Fruit fly (Drosophila melanogaster) whole organism, embryonic: ENCODE results near the gene CG43999.

Experiments
- Abd-B ChIP-seq: fragments of 200-800 bp; sonication (Bioruptor generic); optimal IDR thresholded peaks from 2 replicates; lab custom pipeline; 2018; ENCODE audit warnings: missing biosample characterization, mild to moderate bottlenecking, missing genetic modification characterization, moderate library complexity
- B-H2 ChIP-seq: fragments of 200-800 bp; sonication (Bioruptor generic); optimal IDR thresholded peaks from 2 replicates; lab custom pipeline; 2018; ENCODE audit warnings: missing biosample characterization, mild to moderate bottlenecking, missing genetic modification characterization
- BEAF-32 ChIP-seq: fragments of 200-800 bp; sonication (Bioruptor generic); optimal IDR thresholded peaks from 3 replicates; lab custom pipeline; 2017; ENCODE audit warnings: missing biosample characterization, missing genetic modification characterization, mild to moderate bottlenecking, moderate library complexity, missing genetic modification reagents
- CG10147 ChIP-seq: fragments of 200-800 bp; sonication (Bioruptor generic); optimal IDR thresholded peaks from 2 replicates; lab custom pipeline; 2019; ENCODE audit warnings: missing biosample characterization, mild to moderate bottlenecking, missing genetic modification characterization, moderate library complexity
- CG10267 ChIP-seq: fragments of 200-800 bp; sonication (Bioruptor generic); optimal IDR thresholded peaks from 2 replicates; lab custom pipeline; 2018; ENCODE audit warnings: missing biosample characterization, mild to moderate bottlenecking, missing genetic modification characterization, moderate library complexity
- CG10654 ChIP-seq: fragments of 200-800 bp; sonication (Bioruptor generic); optimal IDR thresholded peaks from 2 replicates; lab custom pipeline; 2016; ENCODE audit warnings: missing biosample characterization, missing genetic modification characterization
- CG11695 ChIP-seq: fragments of 200-800 bp; sonication (Bioruptor generic); IDR thresholded peaks from 3 replicates; pipeline ENCODE4 v1.3.6; 2022; ENCODE audit warnings: missing biosample characterization, missing genetic modification characterization
- CG11723 ChIP-seq: fragments of 200-800 bp; sonication (Bioruptor generic); optimal IDR thresholded peaks from 2 replicates; lab custom pipeline; 2017; ENCODE audit warnings: missing biosample characterization, mild to moderate bottlenecking, missing genetic modification characterization
- CG12744 ChIP-seq: fragments of 200-800 bp; sonication (Bioruptor generic); optimal IDR thresholded peaks from 2 replicates; lab custom pipeline; 2016; ENCODE audit warnings: missing biosample characterization, missing genetic modification characterization
- CG13123 ChIP-seq: fragments of 200-800 bp; sonication (Bioruptor generic); optimal IDR thresholded peaks from 2 replicates; lab custom pipeline; 2016; ENCODE audit warnings: missing biosample characterization, missing genetic modification characterization
- CG13894 ChIP-seq: fragments of 200-800 bp; sonication (Bioruptor generic); optimal IDR thresholded peaks from 3 replicates; lab custom pipeline; 2018; ENCODE audit warnings: missing biosample characterization, mild to moderate bottlenecking, missing genetic modification characterization, moderate library complexity
- CG17829 ChIP-seq: fragments of 200-800 bp; optimal IDR thresholded peaks from 2 replicates; lab custom pipeline; 2019; ENCODE audit warnings: missing biosample characterization, mild to moderate bottlenecking, missing genetic modification characterization, moderate library complexity
- CG1832 ChIP-seq: fragments of 200-800 bp; sonication (Bioruptor generic); optimal IDR thresholded peaks from 2 replicates; lab custom pipeline; 2017; ENCODE audit warnings: missing biosample characterization, mild to moderate bottlenecking, missing genetic modification characterization, inconsistent platforms
- CG2678 ChIP-seq: fragments of 200-800 bp; sonication (Bioruptor generic); optimal IDR thresholded peaks from 3 replicates; lab custom pipeline; 2019; ENCODE audit warnings: missing biosample characterization, mild to moderate bottlenecking, missing genetic modification characterization, moderate library complexity
- CG33213 ChIP-seq: fragments of 200-800 bp; sonication (Bioruptor generic); optimal IDR thresholded peaks from 3 replicates; lab custom pipeline; 2016; ENCODE audit warnings: missing biosample characterization, missing genetic modification characterization
- CG4617 ChIP-seq: fragments of 200-800 bp; sonication (Bioruptor generic); optimal IDR thresholded peaks from 3 replicates; lab custom pipeline; 2016; ENCODE audit warnings: missing biosample characterization, missing genetic modification characterization, borderline replicate concordance
- CG7372 ChIP-seq: fragments of 200-800 bp; sonication (Bioruptor generic); IDR thresholded peaks from 2 replicates; pipeline ENCODE4 v1.3.6; 2022; ENCODE audit warnings: missing biosample characterization, missing genetic modification characterization
- CG8388 ChIP-seq: fragments of 200-800 bp; sonication (Bioruptor generic); optimal IDR thresholded peaks from 2 replicates; lab custom pipeline; 2019; ENCODE audit warnings: missing biosample characterization, mild to moderate bottlenecking, missing genetic modification characterization, moderate library complexity
- CG9932 ChIP-seq: fragments of 200-800 bp; sonication (Bioruptor generic); IDR thresholded peaks from 2 replicates; pipeline ENCODE4 v1.3.6; 2022; ENCODE audit warnings: missing biosample characterization, missing genetic modification characterization
- CkIIα-i1 ChIP-seq: fragments of 200-800 bp; sonication (Bioruptor generic); IDR thresholded peaks from 2 replicates; pipeline ENCODE4 v1.3.6; 2022; ENCODE audit warnings: missing biosample characterization, missing genetic modification characterization
- Ets97D ChIP-seq: fragments of 200-800 bp; sonication (Bioruptor generic); optimal IDR thresholded peaks from 3 replicates; lab custom pipeline; 2016; ENCODE audit warnings: missing biosample characterization, missing genetic modification characterization
- Fer1 ChIP-seq: fragments of 200-800 bp; sonication (Bioruptor generic); optimal IDR thresholded peaks from 2 replicates; lab custom pipeline; 2017; ENCODE audit warnings: missing biosample characterization, mild to moderate bottlenecking, missing genetic modification characterization
- H15 ChIP-seq: fragments of 200-800 bp; sonication (Bioruptor generic); IDR thresholded peaks from 3 replicates; pipeline ENCODE4 v1.3.6; 2022; ENCODE audit warnings: missing biosample characterization, missing genetic modification characterization
- Lpt ChIP-seq: fragments of >200 bp; optimal IDR thresholded peaks from 2 replicates; lab custom pipeline; 2018; ENCODE audit warnings: missing biosample characterization, missing genetic modification characterization
- Mad ChIP-seq: fragments of 200-800 bp; sonication (Bioruptor generic); optimal IDR thresholded peaks from 2 replicates; lab custom pipeline; 2016; ENCODE audit warnings: missing biosample characterization, missing genetic modification characterization
- Med ChIP-seq: fragments of 200-800 bp; sonication (Bioruptor generic); peaks from one replicate; lab custom pipeline; 2016; ENCODE audit warnings: missing biosample characterization, missing genetic modification characterization, mild to moderate bottlenecking, inconsistent platforms, moderate library complexity
- Myb ChIP-seq: fragments of 200-800 bp; sonication (Bioruptor generic); optimal IDR thresholded peaks from 2 replicates; lab custom pipeline; 2016; ENCODE audit warnings: missing biosample characterization, missing genetic modification characterization
- NFAT ChIP-seq: fragments of 200-800 bp; sonication (Bioruptor generic); IDR thresholded peaks from 2 replicates; pipeline ENCODE4 v1.3.6; 2022; ENCODE audit warnings: missing biosample characterization, missing genetic modification characterization
- Ptx1 ChIP-seq: fragments of 200-800 bp; sonication (Bioruptor generic); IDR thresholded peaks from 2 replicates; pipeline ENCODE4 v1.3.6; 2022; ENCODE audit warnings: missing biosample characterization, missing genetic modification characterization
- Rfx ChIP-seq: fragments of 200-800 bp; sonication (Bioruptor generic); IDR thresholded peaks from 2 replicates; pipeline ENCODE4 v1.3.6; 2022; ENCODE audit warnings: missing biosample characterization, missing genetic modification characterization
- Sox100B ChIP-seq: fragments of 200-800 bp; sonication (Bioruptor generic); optimal IDR thresholded peaks from 3 replicates; lab custom pipeline; 2018; ENCODE audit warnings: missing biosample characterization, mild to moderate bottlenecking, missing genetic modification characterization
- Sry-β ChIP-seq: fragments of 200-800 bp; sonication (Bioruptor generic); optimal IDR thresholded peaks from 2 replicates; lab custom pipeline; 2018; ENCODE audit warnings: missing biosample characterization, mild to moderate bottlenecking, missing genetic modification characterization, moderate library complexity
- Stat92E ChIP-seq, 3 experiments: fragments of >200 bp in 2 of 3; fragments of 200-800 bp in 1 of 3; sonication (Bioruptor generic) in 1 of 3; optimal IDR thresholded peaks; 2 replicates each; lab custom pipeline; 2017 to 2019; ENCODE audit warnings: missing biosample characterization in 3 of 3, missing genetic modification characterization in 3 of 3, mild to moderate bottlenecking in 1 of 3, moderate library complexity in 1 of 3
- Vsx1 ChIP-seq: fragments of 200-800 bp; sonication (Bioruptor generic); optimal IDR thresholded peaks from 2 replicates; lab custom pipeline; 2017; ENCODE audit warnings: missing biosample characterization, mild to moderate bottlenecking, missing genetic modification characterization, missing genetic modification reagents
- cad ChIP-seq: fragments of >200 bp; optimal IDR thresholded peaks from 2 replicates; lab custom pipeline; 2017; ENCODE audit warnings: missing biosample characterization, missing genetic modification characterization
- caup ChIP-seq: fragments of 200-800 bp; sonication (Bioruptor generic); optimal IDR thresholded peaks from 3 replicates; lab custom pipeline; 2017; ENCODE audit warnings: missing biosample characterization, mild to moderate bottlenecking, missing genetic modification characterization, moderate library complexity; ENCODE audit not compliant: severe bottlenecking
- chn ChIP-seq: fragments of 200-800 bp; sonication (Bioruptor generic); optimal IDR thresholded peaks from 2 replicates; lab custom pipeline; 2016; ENCODE audit warnings: missing biosample characterization, missing genetic modification characterization
- corto ChIP-seq: fragments of 200-800 bp; sonication (Bioruptor generic); optimal IDR thresholded peaks from 2 replicates; lab custom pipeline; 2016; ENCODE audit warnings: missing biosample characterization, mild to moderate bottlenecking, missing genetic modification characterization, moderate library complexity
- danr ChIP-seq: fragments of 200-800 bp; sonication (Bioruptor generic); IDR thresholded peaks from 2 replicates; pipeline ENCODE4 v1.3.6; 2022; ENCODE audit warnings: missing biosample characterization, missing genetic modification characterization
- dm ChIP-seq: fragments of 200-800 bp; sonication (Bioruptor generic); optimal IDR thresholded peaks from 3 replicates; lab custom pipeline; 2016; ENCODE audit warnings: missing biosample characterization, missing genetic modification characterization
- dmrt99B ChIP-seq: fragments of 200-800 bp; sonication (Bioruptor generic); optimal IDR thresholded peaks from 2 replicates; lab custom pipeline; 2018; ENCODE audit warnings: missing biosample characterization, mild to moderate bottlenecking, missing genetic modification characterization, moderate library complexity
- fd102C ChIP-seq: fragments of 200-800 bp; sonication (Bioruptor generic); optimal IDR thresholded peaks from 2 replicates; lab custom pipeline; 2018; ENCODE audit warnings: missing biosample characterization, mild to moderate bottlenecking, missing genetic modification characterization, moderate library complexity
- gem ChIP-seq: fragments of 200-800 bp; sonication (Bioruptor generic); optimal IDR thresholded peaks from 2 replicates; lab custom pipeline; 2019; ENCODE audit warnings: missing biosample characterization, mild to moderate bottlenecking, missing genetic modification characterization, moderate library complexity
- jumu ChIP-seq: fragments of 200-800 bp; sonication (Bioruptor generic); optimal IDR thresholded peaks from 3 replicates; lab custom pipeline; 2016; ENCODE audit warnings: missing biosample characterization, missing genetic modification characterization
- lab ChIP-seq: fragments of 200-800 bp; sonication (Bioruptor generic); optimal IDR thresholded peaks from 3 replicates; lab custom pipeline; 2017; ENCODE audit warnings: missing biosample characterization, missing genetic modification characterization, mild to moderate bottlenecking, moderate library complexity, missing genetic modification reagents
- p53 ChIP-seq: fragments of 200-800 bp; sonication (Bioruptor generic); optimal IDR thresholded peaks from 2 replicates; lab custom pipeline; 2016; ENCODE audit warnings: missing biosample characterization, missing genetic modification characterization
- rib ChIP-seq: fragments of 200-800 bp; sonication (Bioruptor generic); IDR thresholded peaks from 2 replicates; pipeline ENCODE4 v1.3.6; 2022; ENCODE audit warnings: missing biosample characterization, missing genetic modification characterization
- sc ChIP-seq, 3 experiments: fragments of >200 bp in 2 of 3; fragments of 200-800 bp in 1 of 3; sonication (Bioruptor generic) in 1 of 3; optimal IDR thresholded peaks; 2 replicates in 2 of 3; 3 replicates in 1 of 3; lab custom pipeline; 2017; ENCODE audit warnings: mild to moderate bottlenecking in 1 of 3, missing biosample characterization in 1 of 3, missing genetic modification characterization in 1 of 3, missing genetic modification reagents in 1 of 3
- sim ChIP-seq: fragments of 200-800 bp; sonication (Bioruptor generic); IDR thresholded peaks from 2 replicates; pipeline ENCODE4 v1.3.6; 2022; ENCODE audit warnings: missing biosample characterization, missing genetic modification characterization
- ssp ChIP-seq: fragments of 200-800 bp; sonication (Bioruptor generic); IDR thresholded peaks from 2 replicates; pipeline ENCODE4 v1.3.6; 2022; ENCODE audit warnings: missing biosample characterization, missing genetic modification characterization
- toy ChIP-seq: fragments of 200-800 bp; sonication (Bioruptor generic); IDR thresholded peaks from 2 replicates; pipeline ENCODE4 v1.3.6; 2022; ENCODE audit warnings: missing biosample characterization, missing genetic modification characterization

Gene CG43999

DNA sequence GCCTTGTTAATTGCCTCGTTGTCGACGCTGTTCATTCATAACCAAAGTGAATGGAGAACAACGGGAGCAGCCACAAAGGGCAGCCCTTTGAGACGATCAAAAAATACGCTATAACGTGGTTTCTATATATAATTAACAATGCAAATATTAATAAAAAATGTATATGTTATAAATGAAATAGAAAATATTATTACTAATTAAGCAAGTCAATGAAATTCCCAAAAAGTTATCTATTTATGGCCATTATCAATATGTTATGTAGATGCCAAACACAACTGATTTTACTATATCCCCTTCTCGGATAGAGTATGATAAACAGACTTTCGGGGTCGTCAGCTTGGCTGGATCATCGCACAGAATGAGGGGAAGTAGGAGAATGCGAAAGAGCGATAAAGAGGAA, 40.6 kb upstream of the CG43999 start (continued):
- TF ChIP-seq gem (tag; lab: Kevin White, UChicago) = peak; percentile 77
- TF ChIP-seq lab (GFP tag; lab: Kevin White, UChicago) = peak; percentile 65
- no peak for TF ChIP-seq CG13894
- no peak for TF ChIP-seq CG12744 (GFP tag; lab: Kevin White, UChicago)
- TF ChIP-seq cad = no peak
- peak; percentile 55 for TF ChIP-seq Sox100B (GFP tag; lab: Kevin White, UChicago)
- no peak for TF ChIP-seq toy (GFP tag; lab: Robert Waterston, UW)
- no peak for TF ChIP-seq p53
- TF ChIP-seq jumu (GFP tag; lab: Kevin White, UChicago) = no peak
- TF ChIP-seq sim (GFP tag; lab: Robert Waterston, UW) = no peak
- no peak for TF ChIP-seq Myb (GFP tag; lab: Kevin White, UChicago)
- TF ChIP-seq Ets97D (GFP tag; lab: Kevin White, UChicago) = no peak
- no peak for TF ChIP-seq dm (GFP tag; lab: Kevin White, UChicago)
- peak; percentile 52 for TF ChIP-seq CG17829 (tag; lab: Kevin White, UChicago)
- no peak for TF ChIP-seq B-H2
- TF ChIP-seq fd102C (GFP tag; lab: Kevin White, UChicago) = no peak
- TF ChIP-seq ssp (GFP tag; lab: Robert Waterston, UW) = peak; percentile 50
- TF ChIP-seq CG7372 (GFP tag; lab: Robert Waterston, UW) = no peak
- TF ChIP-seq rib (GFP tag; lab: Robert Waterston, UW) = no peak
- TF ChIP-seq danr = no peak
- TF ChIP-seq BEAF-32 (GFP tag; lab: Kevin White, UChicago) = no peak
- TF ChIP-seq Ptx1 (GFP tag; lab: Robert Waterston, UW) = peak; percentile 79
- TF ChIP-seq CG10654 (GFP tag; lab: Kevin White, UChicago) = no peak
- peak; percentile 78 for TF ChIP-seq CG2678 (tag; lab: Kevin White, UChicago)
- peak; percentile 47 for TF ChIP-seq CG8388 (GFP tag; lab: Kevin White, UChicago)
- peak; percentile 33 for TF ChIP-seq Abd-B (GFP tag; lab: Kevin White, UChicago)
- TF ChIP-seq CG9932 (GFP tag; lab: Robert Waterston, UW) = peak; percentile 60
- peak; percentile 63 for TF ChIP-seq Fer1 (GFP tag; lab: Kevin White, UChicago)
- no peak for TF ChIP-seq CG33213
- TF ChIP-seq Sry-β (GFP tag; lab: Kevin White, UChicago) = no peak
- TF ChIP-seq dmrt99B (tag; lab: Kevin White, UChicago) = peak; percentile 58
- TF ChIP-seq CkIIα-i1 (GFP tag; lab: Robert Waterston, UW) = no peak
- no peak for TF ChIP-seq Stat92E (GFP tag; optimal IDR thresholded peaks at IDR 0.05; lab: Kevin White, UChicago)
- no peak for TF ChIP-seq sc (optimal IDR thresholded peaks at IDR 0.05; lab: Kevin White, UChicago)
- TF ChIP-seq sc (GFP tag; optimal IDR thresholded peaks at IDR 0.05; lab: Kevin White, UChicago) = peak; percentile 20
- no peak for TF ChIP-seq CG4617 (GFP tag; lab: Kevin White, UChicago)
- TF ChIP-seq CG11723 (GFP tag; lab: Kevin White, UChicago) = no peak
- no peak for TF ChIP-seq chn (GFP tag; lab: Kevin White, UChicago)
- peak; percentile 65 for TF ChIP-seq Med (GFP tag; lab: Kevin White, UChicago)
- peak; percentile 65; the same call in 1 of the 3 replicates for TF ChIP-seq CG11695 (GFP tag; lab: Robert Waterston, UW)
- TF ChIP-seq Mad = no peak
- TF ChIP-seq H15 (GFP tag; lab: Robert Waterston, UW) = no peak
- peak; percentile 18 for TF ChIP-seq caup (GFP tag; lab: Kevin White, UChicago)
- 0 out of 2 replicates have a peak, but pooled peaks have one; percentile 3 for TF ChIP-seq NFAT (GFP tag; lab: Robert Waterston, UW)
- peak; percentile 48 for TF ChIP-seq Rfx (GFP tag; lab: Robert Waterston, UW)
- TF ChIP-seq corto (GFP tag; lab: Kevin White, UChicago) = no peak
- peak; percentile 32 for TF ChIP-seq CG10147 (GFP tag; lab: Kevin White, UChicago)
- TF ChIP-seq CG1832 = no peak
- peak; percentile 29 for TF ChIP-seq Vsx1 (GFP tag; lab: Kevin White, UChicago)
- no peak for TF ChIP-seq CG13123 (GFP tag; lab: Kevin White, UChicago)
- no peak for TF ChIP-seq Lpt (GFP tag; lab: Kevin White, UChicago)
- peak; percentile 21 for TF ChIP-seq CG10267 (tag; lab: Kevin White, UChicago)
